Fruit fly (Drosophila melanogaster): ENCODE measurements around the gene CG15445.
A peak's percentile ranks its signal among the peaks of the same experiment; 100 is the strongest.

The CG15445 gene

DNA sequence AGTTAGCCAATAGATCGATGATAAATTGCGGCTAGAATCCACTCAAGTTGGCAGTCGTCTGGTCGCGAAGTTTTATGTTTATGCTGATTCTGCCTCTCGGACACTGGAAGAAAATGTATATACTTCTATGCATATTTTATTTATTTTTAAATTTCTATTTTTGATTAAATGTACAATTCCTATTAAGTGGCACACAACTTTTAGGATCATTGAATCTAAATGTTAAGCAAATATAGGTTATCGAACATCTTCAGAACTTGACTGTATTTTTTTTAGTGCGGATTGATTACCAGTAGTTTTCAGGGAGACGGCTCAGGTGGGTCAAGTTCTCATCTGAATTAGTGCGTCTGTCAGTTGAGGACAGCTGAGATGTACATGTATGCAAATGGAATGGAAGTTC is 10.3 kb downstream of the CG15445 start:
- TF ChIP-seq noc (tag; optimal IDR thresholded peaks at IDR 0.05), result peak; percentile 49

DNA sequence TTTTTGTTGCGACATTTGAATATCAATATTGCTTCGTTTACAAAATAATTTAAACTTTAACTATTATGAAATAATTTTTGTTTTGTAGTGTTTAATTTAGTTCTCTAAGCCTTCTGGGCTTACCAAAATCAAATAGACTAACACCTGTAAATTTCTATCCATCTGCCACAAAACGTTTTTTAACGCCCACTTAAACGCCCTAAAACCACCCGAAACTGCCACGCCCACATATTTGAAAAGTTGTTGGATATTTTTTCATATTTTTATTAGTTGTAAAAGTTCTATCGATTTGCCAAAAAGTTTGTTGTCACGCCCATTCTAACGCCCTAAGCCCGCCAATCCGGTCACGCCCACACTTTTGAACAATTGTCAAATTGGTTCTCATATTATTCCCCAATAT is 30.0 kb downstream of the CG15445 start, which contains the start of gene CG45154:
CG45154 (minus strand) TSS at position 101 of the 400 bp plus-strand sequence.
- no peak for TF ChIP-seq noc (tag; optimal IDR thresholded peaks at IDR 0.05)

Data from whole organism, larva.